Fruit fly (Drosophila melanogaster): ENCODE results near the gene Prosalpha4T1.
A peak's percentile ranks its signal among the peaks of the same experiment; 100 is the strongest.

Gene Prosalpha4T1

dm6 chr3R:20762175-20762795, 13.4 kb upstream of the Prosalpha4T1 start, which contains the start of gene CG31195:
CG31195 (minus strand) TSS chr3R:20762369.
- TF ChIP-seq CG4424 (GFP tag; optimal IDR thresholded peaks at IDR 0.05) (peak; percentile 9), CG10147 (GFP tag; optimal IDR thresholded peaks at IDR 0.05) (no peak), CG4617 (GFP tag; optimal IDR thresholded peaks at IDR 0.05; ENCODE audit: borderline replicate concordance) (peak; percentile 11), Med (GFP tag) (peak; percentile 8), sob (GFP tag; IDR thresholded peaks at IDR 0.05) (no peak), ro (GFP tag; IDR thresholded peaks at IDR 0.05) (no peak), Dll (GFP tag; IDR thresholded peaks at IDR 0.05; ENCODE audit: partially characterized antibody) (peak; percentile 87; the same call in 3 of the 4 replicates), knrl (GFP tag; IDR thresholded peaks at IDR 0.05; ENCODE audit: partially characterized antibody) (peak; percentile 72), CG4820 (GFP tag; optimal IDR thresholded peaks at IDR 0.05) (peak; percentile 12), CG18476 (GFP tag; optimal IDR thresholded peaks at IDR 0.05) (peak; percentile 13), Myb (GFP tag; optimal IDR thresholded peaks at IDR 0.05) (peak; percentile 45), yki (optimal IDR thresholded peaks at IDR 0.05) (no peak), CG3995 (GFP tag; optimal IDR thresholded peaks at IDR 0.05) (peak; percentile 36), CG10565 (GFP tag; optimal IDR thresholded peaks at IDR 0.05) (no peak), CG14860 (GFP tag; IDR thresholded peaks at IDR 0.05; ENCODE audit: partially characterized antibody) (peak; percentile 69), pan (optimal IDR thresholded peaks at IDR 0.05) (no peak), pan (GFP tag; optimal IDR thresholded peaks at IDR 0.05 in 1 of 2, IDR thresholded peaks at IDR 0.05 in 1 of 2) (no peak), YL-1 (GFP tag; optimal IDR thresholded peaks at IDR 0.05) (peak; percentile 53), CG2129 (GFP tag; IDR thresholded peaks at IDR 0.05; ENCODE audit: partially characterized antibody) (peak; percentile 56), Opbp (GFP tag; IDR thresholded peaks at IDR 0.05; ENCODE audit: partially characterized antibody) (peak; percentile 71), Xbp1 (GFP tag; optimal IDR thresholded peaks at IDR 0.05) (peak; percentile 2), phol (tag; optimal IDR thresholded peaks at IDR 0.05) (peak; percentile 36), Dp (GFP tag; optimal IDR thresholded peaks at IDR 0.05) (peak; percentile 62), hb (GFP tag; IDR thresholded peaks at IDR 0.05; ENCODE audit: partially characterized antibody) (peak; percentile 62; the same call in 2 of the 3 replicates), CG34224 (GFP tag; IDR thresholded peaks at IDR 0.05; ENCODE audit: partially characterized antibody) (peak; percentile 77), CG2712 (tag; optimal IDR thresholded peaks at IDR 0.05) (peak; percentile 29), CG34422 (GFP tag; IDR thresholded peaks at IDR 0.05) (0 out of 3 replicates have a peak, but pooled peaks have one; percentile 18), Hand (GFP tag; optimal IDR thresholded peaks at IDR 0.05) (no peak), CG9727 (GFP tag; optimal IDR thresholded peaks at IDR 0.05) (peak; percentile 20), MBD-R2 (GFP tag; IDR thresholded peaks at IDR 0.05) (peak; percentile 49), CG17359 (tag; optimal IDR thresholded peaks at IDR 0.05) (no peak), CG7963 (GFP tag; IDR thresholded peaks at IDR 0.05; ENCODE audit: partially characterized antibody) (peak; percentile 37; the same call in 2 of the 3 replicates), NC2β (GFP tag; optimal IDR thresholded peaks at IDR 0.05) (no peak), scrt (GFP tag; optimal IDR thresholded peaks at IDR 0.05) (peak; percentile 32), CG12659 (GFP tag; optimal IDR thresholded peaks at IDR 0.05) (peak; percentile 21), ato (GFP tag; IDR thresholded peaks at IDR 0.05; ENCODE audit: partially characterized antibody) (peak; percentile 52; the same call in 1 of the 2 replicates), Abd-B (GFP tag; optimal IDR thresholded peaks at IDR 0.05) (peak; percentile 32), D19A (tag; optimal IDR thresholded peaks at IDR 0.05) (peak; percentile 58), grau (tag; optimal IDR thresholded peaks at IDR 0.05) (no peak), kay (GFP tag; optimal IDR thresholded peaks at IDR 0.05) (no peak), dpn (GFP tag; optimal IDR thresholded peaks at IDR 0.05) (no peak), CG16813 (GFP tag; IDR thresholded peaks at IDR 0.05; ENCODE audit: partially characterized antibody) (peak; percentile 78), ind (GFP tag; optimal IDR thresholded peaks at IDR 0.05) (peak; percentile 2), stwl (tag; optimal IDR thresholded peaks at IDR 0.05) (peak; percentile 92), CG14710 (tag; optimal IDR thresholded peaks at IDR 0.05) (peak; percentile 61), CG17361 (GFP tag; IDR thresholded peaks at IDR 0.05) (peak; percentile 17; the same call in 1 of the 3 replicates), lola (GFP tag; optimal IDR thresholded peaks at IDR 0.05) (peak in 1 of 3 experiments; percentile 30), zen2 (GFP tag; IDR thresholded peaks at IDR 0.05; ENCODE audit: partially characterized antibody) (peak; percentile 76)
